Worm (Caenorhabditis elegans) whole organism, L2 larva: ENCODE measurements around the gene mrpl-2.

Experiments used
- C34F6.9 ChIP-seq: fragments of 150-350 bp; optimal IDR thresholded peaks from 2 replicates; lab custom pipeline; 2014; ENCODE audit warnings: missing biosample characterization, missing genetic modification characterization
- F13H6.1 ChIP-seq: sonication (generic microtip); optimal IDR thresholded peaks from 2 replicates; lab custom pipeline; 2016; ENCODE audit warnings: missing genetic modification characterization, missing compliant biosample characterization
- R02D3.7 ChIP-seq: fragments of 150-350 bp; optimal IDR thresholded peaks from 2 replicates; lab custom pipeline; 2014; ENCODE audit warnings: missing biosample characterization, missing genetic modification characterization
- ZK546.5 ChIP-seq: sonication (generic microtip); optimal IDR thresholded peaks from 2 replicates; lab custom pipeline; 2017; ENCODE audit warnings: missing biosample characterization, missing genetic modification characterization
- alr-1 ChIP-seq: fragments of 150-350 bp; optimal IDR thresholded peaks from 2 replicates; lab custom pipeline; 2014; ENCODE audit warnings: missing biosample characterization, missing genetic modification characterization
- aly-2 ChIP-seq: fragments of 150-350 bp; optimal IDR thresholded peaks from 2 replicates; lab custom pipeline; 2014; ENCODE audit warnings: missing biosample characterization, missing genetic modification characterization
- ama-1 ChIP-seq: fragments of 150-350 bp; optimal IDR thresholded peaks from 2 replicates; lab custom pipeline; 2018; ENCODE audit warnings: inconsistent platforms
- ceh-16 ChIP-seq: fragments of 150-350 bp; optimal IDR thresholded peaks from 2 replicates; lab custom pipeline; 2014; ENCODE audit warnings: missing biosample characterization, missing genetic modification characterization
- ceh-82 ChIP-seq: fragments of 150-350 bp; optimal IDR thresholded peaks from 2 replicates; lab custom pipeline; 2014; ENCODE audit warnings: missing biosample characterization, missing genetic modification characterization
- crh-2 ChIP-seq: sonication (generic microtip); optimal IDR thresholded peaks from 2 replicates; lab custom pipeline; 2017; ENCODE audit warnings: missing biosample characterization, missing genetic modification characterization
- dmd-4 ChIP-seq: sonication (generic microtip); optimal IDR thresholded peaks from 2 replicates; lab custom pipeline; 2017; ENCODE audit warnings: missing biosample characterization, missing genetic modification characterization
- egl-27 ChIP-seq: sonication (generic microtip); optimal IDR thresholded peaks from 3 replicates; lab custom pipeline; 2017; ENCODE audit warnings: missing biosample characterization, missing genetic modification reagents, missing genetic modification characterization
- elt-1 ChIP-seq: fragments of 150-350 bp; optimal IDR thresholded peaks from 2 replicates; lab custom pipeline; 2014; ENCODE audit warnings: missing biosample characterization, missing genetic modification characterization
- elt-3 ChIP-seq: sonication (generic microtip); optimal IDR thresholded peaks from 2 replicates; lab custom pipeline; 2017; ENCODE audit warnings: missing biosample characterization, missing genetic modification characterization
- fos-1 ChIP-seq: fragments of 150-350 bp; optimal IDR thresholded peaks from 2 replicates; lab custom pipeline; 2014; ENCODE audit warnings: missing biosample characterization, missing genetic modification characterization
- gmeb-1 ChIP-seq: fragments of 150-350 bp; optimal IDR thresholded peaks from 2 replicates; lab custom pipeline; 2014; ENCODE audit warnings: missing biosample characterization, missing genetic modification characterization
- lin-11 ChIP-seq: fragments of 150-350 bp; sonication (generic microtip); optimal IDR thresholded peaks from 2 replicates; lab custom pipeline; 2014; ENCODE audit warnings: missing biosample characterization, missing genetic modification characterization, inconsistent platforms, mixed read lengths
- lin-13 ChIP-seq: fragments of 150-350 bp; optimal IDR thresholded peaks from 2 replicates; lab custom pipeline; 2014; ENCODE audit warnings: missing biosample characterization, missing genetic modification reagents, missing genetic modification characterization
- lin-39 ChIP-seq: fragments of 150-350 bp; optimal IDR thresholded peaks from 2 replicates; lab custom pipeline; 2014; ENCODE audit warnings: missing biosample characterization, missing genetic modification reagents, missing genetic modification characterization
- lsy-2 ChIP-seq, 2 experiments: fragments of 150-350 bp in 1 of 2; sonication (generic microtip) in 1 of 2; optimal IDR thresholded peaks; 2 replicates each; lab custom pipeline; 2014 to 2017; ENCODE audit warnings: missing biosample characterization in 2 of 2, missing genetic modification characterization in 2 of 2
- mab-5 ChIP-seq: fragments of 150-350 bp; optimal IDR thresholded peaks from 2 replicates; lab custom pipeline; 2014; ENCODE audit warnings: missing biosample characterization, missing genetic modification characterization
- mbf-1 ChIP-seq: sonication (generic microtip); optimal IDR thresholded peaks from 2 replicates; lab custom pipeline; 2017; ENCODE audit warnings: missing biosample characterization, missing genetic modification characterization
- mdl-1 ChIP-seq, 2 experiments: fragments of 150-350 bp in 1 of 2; sonication (generic microtip) in 1 of 2; optimal IDR thresholded peaks; 2 replicates each; lab custom pipeline; 2017; ENCODE audit warnings: missing biosample characterization in 2 of 2, missing genetic modification characterization in 2 of 2
- nhr-11 ChIP-seq: fragments of 150-350 bp; optimal IDR thresholded peaks from 2 replicates; lab custom pipeline; 2014; ENCODE audit warnings: missing biosample characterization, missing genetic modification characterization
- nhr-12 ChIP-seq: fragments of 150-350 bp; optimal IDR thresholded peaks from 2 replicates; lab custom pipeline; 2014; ENCODE audit warnings: missing biosample characterization, missing genetic modification characterization
- nhr-129 ChIP-seq: fragments of 150-350 bp; optimal IDR thresholded peaks from 2 replicates; lab custom pipeline; 2014; ENCODE audit warnings: missing biosample characterization, missing genetic modification characterization
- nhr-21 ChIP-seq: fragments of 150-350 bp; optimal IDR thresholded peaks from 2 replicates; lab custom pipeline; 2014; ENCODE audit warnings: missing biosample characterization, missing genetic modification characterization
- nhr-23 ChIP-seq: fragments of 150-350 bp; optimal IDR thresholded peaks from 2 replicates; lab custom pipeline; 2014; ENCODE audit warnings: missing biosample characterization, missing genetic modification reagents, missing genetic modification characterization
- nhr-237 ChIP-seq: fragments of 150-350 bp; optimal IDR thresholded peaks from 2 replicates; lab custom pipeline; 2014; ENCODE audit warnings: missing biosample characterization, missing genetic modification characterization
- nhr-25 ChIP-seq: fragments of 150-350 bp; sonication (generic microtip); optimal IDR thresholded peaks from 3 replicates; lab custom pipeline; 2014; ENCODE audit warnings: missing biosample characterization, missing genetic modification characterization
- nhr-6 ChIP-seq: fragments of 150-350 bp; optimal IDR thresholded peaks from 2 replicates; lab custom pipeline; 2014; ENCODE audit warnings: missing biosample characterization, missing genetic modification characterization
- nhr-77 ChIP-seq: fragments of 150-350 bp; optimal IDR thresholded peaks from 2 replicates; lab custom pipeline; 2014; ENCODE audit warnings: missing biosample characterization, missing genetic modification characterization
- peb-1 ChIP-seq: fragments of 150-350 bp; optimal IDR thresholded peaks from 2 replicates; lab custom pipeline; 2014; ENCODE audit warnings: missing biosample characterization, missing genetic modification characterization
- sem-4 ChIP-seq: fragments of 150-350 bp; optimal IDR thresholded peaks from 2 replicates; lab custom pipeline; 2014; ENCODE audit warnings: missing biosample characterization, missing genetic modification reagents, missing genetic modification characterization
- skn-1 ChIP-seq: sonication (generic microtip); optimal IDR thresholded peaks from 2 replicates; lab custom pipeline; 2017; ENCODE audit warnings: missing biosample characterization, missing genetic modification characterization
- sma-3 ChIP-seq: sonication (generic microtip); optimal IDR thresholded peaks from 2 replicates; lab custom pipeline; 2016; ENCODE audit warnings: missing genetic modification reagents, missing genetic modification characterization, missing compliant biosample characterization
- sma-9 ChIP-seq, 2 experiments: fragments of 150-350 bp in 1 of 2; sonication (generic microtip) in 1 of 2; optimal IDR thresholded peaks; 2 replicates each; lab custom pipeline; 2014 to 2016; ENCODE audit warnings: missing genetic modification characterization in 2 of 2, mild to moderate bottlenecking in 1 of 2, missing biosample characterization in 1 of 2, missing compliant biosample characterization in 1 of 2, missing genetic modification reagents in 1 of 2, moderate library complexity in 1 of 2
- snpc-4 ChIP-seq: fragments of 150-350 bp; optimal IDR thresholded peaks from 2 replicates; lab custom pipeline; 2014; ENCODE audit warnings: missing biosample characterization, missing genetic modification characterization
- unc-39 ChIP-seq: fragments of 150-350 bp; optimal IDR thresholded peaks from 2 replicates; lab custom pipeline; 2014; ENCODE audit warnings: missing biosample characterization, missing genetic modification characterization
- unc-55 ChIP-seq: fragments of 150-350 bp; sonication (generic microtip); optimal IDR thresholded peaks from 3 replicates; lab custom pipeline; 2014; ENCODE audit warnings: missing biosample characterization, missing genetic modification reagents, missing genetic modification characterization
- unc-62 ChIP-seq: fragments of 150-350 bp; optimal IDR thresholded peaks from 2 replicates; lab custom pipeline; 2014; ENCODE audit warnings: missing biosample characterization, missing genetic modification reagents, missing genetic modification characterization
- zag-1 ChIP-seq: fragments of 150-350 bp; optimal IDR thresholded peaks from 2 replicates; lab custom pipeline; 2014; ENCODE audit warnings: missing biosample characterization, missing genetic modification characterization
- ztf-1 ChIP-seq: fragments of 200-800 bp; sonication (Bioruptor generic); conservative IDR thresholded peaks from 2 replicates; pipeline ENCODE4 v1.3.6; 2022; ENCODE audit warnings: missing genetic modification characterization, missing compliant biosample characterization
- ztf-11 ChIP-seq: sonication (generic microtip); optimal IDR thresholded peaks from 2 replicates; lab custom pipeline; 2017; ENCODE audit warnings: missing biosample characterization, missing genetic modification characterization
- ztf-4 ChIP-seq: fragments of 150-350 bp; optimal IDR thresholded peaks from 2 replicates; lab custom pipeline; 2014; ENCODE audit warnings: missing biosample characterization, missing genetic modification characterization

mrpl-2 gene

DNA sequence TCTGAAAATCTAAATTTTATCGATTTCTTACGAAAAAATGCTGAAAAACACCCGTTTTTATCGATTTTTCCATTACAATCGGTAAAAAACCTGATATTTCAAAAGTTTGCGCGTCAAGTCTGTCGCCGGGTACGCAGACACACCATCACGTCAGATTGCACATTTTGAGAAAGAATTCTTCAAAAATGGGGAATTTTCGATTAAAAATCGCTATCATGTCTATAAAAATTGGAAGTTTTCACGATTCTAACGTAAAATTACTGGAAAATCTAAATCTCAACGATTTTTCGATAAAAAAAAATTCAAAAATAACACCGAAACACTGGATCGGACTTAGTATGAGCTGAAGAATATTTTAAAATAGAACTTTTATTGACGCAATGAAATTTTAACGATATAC, 21.2 kb downstream of the mrpl-2 start, which contains the start of gene F56B3.4:
TSS of gene F56B3.4 (minus strand) at position 1 of the 400 bp plus-strand sequence.
- TF ChIP-seq lin-11 (tag; lab: Kevin White, UChicago) (no peak), ztf-11 (no peak), R02D3.7 (tag; lab: Kevin White, UChicago) (no peak), alr-1 (no peak), ceh-82 (tag; lab: Kevin White, UChicago) (no peak), nhr-6 (no peak), nhr-23 (tag; lab: Kevin White, UChicago) (no peak), lin-39 (tag; lab: Kevin White, UChicago) (no peak), elt-3 (tag; lab: Kevin White, UChicago) (no peak), mbf-1 (tag; lab: Kevin White, UChicago) (no peak)
- TF ChIP-seq, all 48 proteins: peak for 0

DNA sequence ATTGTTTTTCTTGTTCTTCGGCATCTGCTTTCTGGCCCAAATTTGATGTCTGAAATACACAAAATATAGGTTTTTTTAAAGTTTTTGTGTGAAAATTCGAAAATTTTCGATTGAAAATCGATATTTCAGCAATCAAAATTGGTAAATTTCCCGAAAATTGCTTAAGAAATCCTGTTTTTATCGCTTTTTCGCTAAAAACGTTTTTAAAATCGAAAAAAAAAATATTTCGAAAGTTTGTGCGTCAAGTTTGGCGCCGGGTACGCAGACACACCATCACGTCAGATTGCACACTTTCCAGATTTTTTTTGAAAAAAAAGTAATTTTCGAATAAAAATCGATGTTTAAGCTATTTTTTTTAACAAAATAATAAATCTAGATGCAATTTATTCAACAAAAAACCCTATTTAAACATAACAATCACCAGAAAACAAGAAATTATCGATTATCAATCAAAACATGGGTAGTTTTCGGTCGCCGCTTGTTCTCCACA, 22.4 kb downstream of the mrpl-2 start, which contains the start of gene skr-18:
TSS of gene skr-18 (minus strand) at position 51 of the 490 bp plus-strand sequence.
- no peak for TF ChIP-seq dmd-4 (tag; lab: Kevin White, UChicago)
- TF ChIP-seq ZK546.5 (tag; lab: Kevin White, UChicago): no peak
- TF ChIP-seq fos-1 (tag; lab: Kevin White, UChicago): no peak
- TF ChIP-seq mdl-1 (tag; optimal IDR thresholded peaks at IDR 0.05; lab: Kevin White, UChicago): no peak
- no peak for TF ChIP-seq ceh-82 (tag; lab: Kevin White, UChicago)
- TF ChIP-seq gmeb-1: no peak
- TF ChIP-seq nhr-129 (tag; lab: Kevin White, UChicago): no peak
- TF ChIP-seq unc-62 (GFP tag; lab: Kevin White, UChicago): no peak
- no peak for TF ChIP-seq lin-39 (tag; lab: Kevin White, UChicago)
- TF ChIP-seq sma-9 (GFP tag; optimal IDR thresholded peaks at IDR 0.05; lab: Kevin White, UChicago): no peak
- no peak for TF ChIP-seq sma-9 (tag; optimal IDR thresholded peaks at IDR 0.05; lab: Kevin White, UChicago)
- TF ChIP-seq F13H6.1 (tag; lab: Kevin White, UChicago): no peak
- TF ChIP-seq unc-39: no peak
- no peak for TF ChIP-seq nhr-21 (tag; lab: Kevin White, UChicago)

- TF ChIP-seq C34F6.9 (tag; lab: Kevin White, UChicago) (peak; percentile 91), lin-39 (tag; lab: Kevin White, UChicago) (no peak), sem-4 (no peak), ceh-16 (tag; lab: Kevin White, UChicago) (peak; percentile 25), fos-1 (tag; lab: Kevin White, UChicago) (peak; percentile 44), R02D3.7 (tag; lab: Kevin White, UChicago) (no peak), unc-39 (no peak), nhr-237 (tag; lab: Kevin White, UChicago) (no peak), F13H6.1 (tag; lab: Kevin White, UChicago) (peak; percentile 68), elt-1 (tag; lab: Kevin White, UChicago) (no peak), mdl-1 (tag; optimal IDR thresholded peaks at IDR 0.05; lab: Kevin White, UChicago) (no peak), peb-1 (no peak), nhr-77 (tag; lab: Kevin White, UChicago) (no peak), alr-1 (no peak), lin-13 (GFP tag; lab: Kevin White, UChicago) (peak; percentile 80), ztf-11 (no peak), nhr-129 (tag; lab: Kevin White, UChicago) (peak; percentile 39), egl-27 (tag; lab: Kevin White, UChicago) (peak; percentile 32), nhr-11 (no peak), nhr-6 (peak; percentile 43), sma-3 (GFP tag; lab: Kevin White, UChicago) (peak; percentile 94), lin-11 (tag; lab: Kevin White, UChicago) (no peak), unc-62 (GFP tag; lab: Kevin White, UChicago) (no peak), ztf-1 (GFP tag; lab: Robert Waterston, UW) (no peak), lsy-2 (tag; optimal IDR thresholded peaks at IDR 0.05; lab: Kevin White, UChicago) (peak; percentile 48 to 88), gmeb-1 (peak; percentile 78), ama-1 (lab: Kevin White, UChicago) (no peak), dmd-4 (tag; lab: Kevin White, UChicago) (no peak), ZK546.5 (tag; lab: Kevin White, UChicago) (no peak), mbf-1 (tag; lab: Kevin White, UChicago) (no peak), ztf-4 (tag; lab: Kevin White, UChicago) (peak; percentile 1), zag-1 (tag; lab: Kevin White, UChicago) (no peak), unc-55 (GFP tag; lab: Kevin White, UChicago) (peak; percentile 87), skn-1 (tag; lab: Kevin White, UChicago) (peak; percentile 26), aly-2 (tag; lab: Kevin White, UChicago) (no peak), nhr-12 (tag; lab: Kevin White, UChicago) (no peak), sma-9 (GFP tag; optimal IDR thresholded peaks at IDR 0.05; lab: Kevin White, UChicago) (no peak), sma-9 (tag; optimal IDR thresholded peaks at IDR 0.05; lab: Kevin White, UChicago) (no peak), nhr-23 (tag; lab: Kevin White, UChicago) (no peak), snpc-4 (peak; percentile 26), mab-5 (tag; lab: Kevin White, UChicago) (no peak), ceh-82 (tag; lab: Kevin White, UChicago) (no peak), nhr-25 (peak; percentile 66), crh-2 (tag; lab: Kevin White, UChicago) (peak; percentile 56), elt-3 (tag; lab: Kevin White, UChicago) (no peak)
Measured at ce11 chrIV:796521-797073, 23.6 kb downstream of the mrpl-2 start, which contains the start of the genes F56B3.11 and ech-5. TSS of gene F56B3.11 (minus strand) at chrIV:796571. TSS of gene ech-5 (plus strand) at chrIV:797023.
